Worm (Caenorhabditis elegans): Measurements from ENCODE around the gene bath-24.
"Not testable (repeated sequence)": the region's sequence is repeated elsewhere in the genome, so short reads cannot be mapped to it uniquely, and the experiment has no call there.

bath-24 gene

DNA sequence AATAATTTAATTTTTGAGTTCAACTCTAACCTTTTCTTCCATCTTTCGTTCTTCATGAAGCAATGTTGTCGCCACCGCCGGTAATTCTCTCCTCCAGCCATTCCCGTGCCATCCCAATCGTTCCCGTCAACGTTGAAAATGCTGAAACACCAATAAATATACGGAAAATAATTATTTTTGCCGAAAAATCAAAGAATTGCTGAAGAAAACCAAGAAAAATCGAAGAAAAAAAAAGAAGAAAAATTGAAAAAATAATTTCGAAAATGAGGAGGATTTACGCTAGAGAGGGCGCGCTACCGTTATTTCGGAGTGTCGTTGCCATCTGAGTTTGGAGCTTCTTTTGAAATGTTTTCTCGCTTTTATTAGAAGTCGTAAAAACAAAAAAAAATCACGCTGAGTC lies 21.9 kb downstream of the bath-24 start, which contains the start of gene cya-2:
cya-2 (minus strand) TSS at position 101 of the 400 bp plus-strand sequence.
- TF ChIP-seq F52B5.7 (tag; optimal IDR thresholded peaks at IDR 0.05); lsl-1 (GFP tag; optimal IDR thresholded peaks at IDR 0.05); ceh-58 (GFP tag; IDR thresholded peaks at IDR 0.05): not testable (repeated sequence)

DNA sequence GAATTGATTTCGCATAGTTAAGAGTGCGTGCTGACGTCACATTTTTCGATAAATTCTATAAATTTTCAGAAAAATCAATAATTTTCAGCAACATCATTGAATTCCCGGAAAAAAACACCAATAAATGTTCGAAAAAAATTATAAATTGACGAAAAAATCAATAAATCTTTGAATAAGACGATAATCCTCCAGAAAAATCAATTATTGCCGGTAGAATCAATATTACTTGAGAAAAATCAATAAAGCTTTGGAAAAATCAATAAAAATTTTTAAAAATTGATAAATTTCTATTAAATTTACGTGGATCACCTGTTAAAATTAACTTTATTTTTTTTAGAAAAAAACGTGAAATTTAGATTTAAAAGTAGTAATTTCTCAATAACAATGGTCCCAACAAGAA lies 31.5 kb downstream of the bath-24 start:
- TF ChIP-seq ztf-22 (GFP tag; optimal IDR thresholded peaks at IDR 0.05), result no peak
- TF ChIP-seq B0035.1 (tag; optimal IDR thresholded peaks at IDR 0.05), result no peak
- no peak for TF ChIP-seq aptf-2 (GFP tag; conservative IDR thresholded peaks at IDR 0.05)
- TF ChIP-seq Y79H2A.3 (GFP tag; conservative IDR thresholded peaks at IDR 0.05), result no peak

DNA sequence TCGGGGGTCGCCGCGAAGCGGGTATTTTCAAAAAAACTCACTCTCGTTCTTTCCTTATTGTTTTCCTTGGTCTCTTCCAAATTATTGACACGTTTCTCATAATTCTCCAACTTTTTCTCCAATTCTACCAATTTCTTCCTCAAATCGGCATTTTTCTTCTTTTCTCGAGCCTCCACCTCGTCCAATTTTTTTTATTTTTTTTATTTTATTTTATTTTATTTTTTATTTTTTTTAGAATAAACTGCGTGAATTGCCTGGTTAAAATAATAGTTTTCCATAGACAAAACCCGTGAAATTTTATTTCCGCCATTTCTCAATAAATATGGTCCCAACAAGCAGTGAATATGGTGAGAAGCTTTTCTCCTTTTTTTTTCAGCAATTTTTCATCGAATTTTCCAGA lies 32.7 kb downstream of the bath-24 start, which contains the start of gene F59H6.15:
F59H6.15 (plus strand) TSS at position 301 of the 400 bp plus-strand sequence.
- no peak for TF ChIP-seq C06A6.2 (GFP tag; conservative IDR thresholded peaks at IDR 0.05)
- TF ChIP-seq lin-54 (GFP tag; optimal IDR thresholded peaks at IDR 0.05), result no peak
- no peak for TF ChIP-seq egrh-3 (GFP tag; IDR thresholded peaks at IDR 0.05)
- no peak for TF ChIP-seq Y67H2A.10 (GFP tag; conservative IDR thresholded peaks at IDR 0.05)
- TF ChIP-seq ztf-18 (tag; optimal IDR thresholded peaks at IDR 0.05), result no peak

DNA sequence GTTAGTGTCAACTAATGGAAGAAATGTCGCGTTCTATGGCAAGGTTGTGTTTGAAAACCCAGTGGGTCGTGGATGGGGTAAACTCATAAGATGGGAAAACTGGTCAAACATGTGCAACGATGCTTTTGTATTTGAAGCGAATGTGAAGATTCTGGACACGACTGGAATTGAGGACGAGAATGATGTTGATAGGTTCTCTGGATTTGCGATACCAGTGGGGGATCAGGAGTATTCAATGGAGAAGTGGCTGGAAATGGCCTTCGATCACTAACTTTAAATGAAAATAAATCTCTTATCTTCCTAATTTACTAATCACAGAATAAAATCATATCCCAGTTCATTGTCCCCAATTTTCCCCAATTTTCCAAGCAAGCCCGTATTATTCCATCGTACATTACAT lies 34.2 kb downstream of the bath-24 start:
- TF ChIP-seq F52B5.7 (tag; optimal IDR thresholded peaks at IDR 0.05) (no peak), K11D2.4 (GFP tag; IDR thresholded peaks at IDR 0.05) (no peak), ceh-91 (GFP tag; IDR thresholded peaks at IDR 0.05) (no peak), lin-35 (GFP tag; optimal IDR thresholded peaks at IDR 0.05) (no peak), lin-40 (tag; optimal IDR thresholded peaks at IDR 0.05) (no peak)

DNA sequence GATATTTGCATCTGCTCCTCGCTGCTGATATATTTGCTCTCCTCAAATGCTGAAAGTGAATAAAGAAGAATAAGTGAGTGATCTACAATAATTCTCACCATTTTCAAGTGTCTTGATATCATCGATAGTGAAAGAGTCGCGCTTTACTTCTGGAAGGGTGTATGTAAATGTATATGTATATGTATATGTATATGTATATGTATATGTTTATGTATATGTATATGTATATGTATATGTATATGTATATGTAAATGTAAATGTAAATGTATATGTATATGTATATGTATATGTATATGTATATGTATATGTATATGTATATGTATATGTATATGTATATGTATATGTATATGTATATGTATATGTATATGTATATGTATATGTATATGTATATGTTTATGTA lies 44.7 kb downstream of the bath-24 start, which contains the start of gene ceh-84:
ceh-84 (minus strand) TSS at position 101 of the 400 bp plus-strand sequence.
- TF ChIP-seq egrh-3 (GFP tag; IDR thresholded peaks at IDR 0.05); B0336.3 (GFP tag; IDR thresholded peaks at IDR 0.05); let-607 (tag; optimal IDR thresholded peaks at IDR 0.05): not testable (repeated sequence)

DNA sequence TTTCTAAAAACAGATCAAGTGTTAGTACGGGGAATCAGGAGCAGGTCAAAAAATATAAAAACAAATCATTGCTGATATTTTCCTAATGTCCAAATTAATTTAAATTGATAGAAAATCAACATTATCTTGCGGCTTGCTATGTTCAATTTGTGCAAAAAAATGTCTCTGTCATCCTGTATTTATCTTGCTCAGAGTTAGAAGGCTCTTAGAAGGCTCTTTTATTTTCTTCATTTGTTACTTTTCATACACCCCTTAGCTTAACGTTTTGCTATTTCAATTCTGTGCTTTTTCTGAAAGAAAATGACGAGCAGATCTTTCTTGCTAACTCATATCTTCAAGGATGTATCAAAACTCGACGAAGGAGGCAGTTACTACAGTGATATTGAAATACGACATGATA lies 46.8 kb downstream of the bath-24 start, which contains the start of gene math-19:
math-19 (plus strand) TSS at position 301 of the 400 bp plus-strand sequence.
- TF ChIP-seq die-1 (tag; optimal IDR thresholded peaks at IDR 0.05); F39B2.1 (GFP tag; IDR thresholded peaks at IDR 0.05); egl-18 (GFP tag; IDR thresholded peaks at IDR 0.05): not testable (repeated sequence)

DNA sequence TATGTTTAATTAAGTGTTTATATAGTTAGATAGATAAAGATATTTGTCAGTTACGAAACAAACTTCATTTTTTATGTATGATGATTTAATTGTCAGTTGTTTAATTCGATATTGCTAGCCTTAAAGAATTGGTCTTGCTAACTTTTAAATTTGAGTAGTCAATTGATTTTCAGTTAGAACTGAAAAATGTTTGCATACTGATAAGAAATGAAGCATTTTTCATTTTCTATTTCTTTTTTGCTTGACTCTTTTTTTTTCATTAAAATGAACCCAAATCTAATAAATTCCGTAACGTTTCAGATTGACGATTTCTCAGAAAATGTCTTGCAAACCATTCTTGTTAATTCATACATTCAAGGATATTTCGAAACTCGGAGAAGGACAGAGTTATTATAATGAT lies 49.2 kb downstream of the bath-24 start, which contains the start of gene math-20:
math-20 (plus strand) TSS at position 301 of the 400 bp plus-strand sequence.
- no peak for TF ChIP-seq ekl-4 (GFP tag; IDR thresholded peaks at IDR 0.05)
- no peak for TF ChIP-seq tlf-1 (GFP tag; optimal IDR thresholded peaks at IDR 0.05)
- no peak for TF ChIP-seq Y79H2A.3 (GFP tag; conservative IDR thresholded peaks at IDR 0.05)
- TF ChIP-seq K11D2.4 (GFP tag; IDR thresholded peaks at IDR 0.05), result no peak
- no peak for TF ChIP-seq B0035.1 (tag; optimal IDR thresholded peaks at IDR 0.05)
- TF ChIP-seq dpl-1 (GFP tag; optimal IDR thresholded peaks at IDR 0.05), result no peak
- no peak for TF ChIP-seq ZK185.1 (tag; optimal IDR thresholded peaks at IDR 0.05; ENCODE audit: poor library complexity, severe bottlenecking)
- no peak for TF ChIP-seq lin-26 (GFP tag; IDR thresholded peaks at IDR 0.05)
- TF ChIP-seq ceh-100 (GFP tag; IDR thresholded peaks at IDR 0.05), result no peak
- no peak for TF ChIP-seq tbx-9 (tag; optimal IDR thresholded peaks at IDR 0.05; ENCODE audit: borderline replicate concordance)
- no peak for TF ChIP-seq nhr-90 (tag; optimal IDR thresholded peaks at IDR 0.05)
- TF ChIP-seq let-526 (GFP tag; IDR thresholded peaks at IDR 0.05), result no peak
- TF ChIP-seq F39B2.1 (GFP tag; IDR thresholded peaks at IDR 0.05), result no peak

All from whole organism, young adult.